Fruit fly (Drosophila melanogaster): Measurements from ENCODE around the gene CG10903.
A peak's percentile ranks its signal among the peaks of the same experiment; 100 is the strongest.
"Not testable (repeated sequence)": the region's sequence is repeated elsewhere in the genome, so short reads cannot be mapped to it uniquely, and the experiment has no call there.

CG10903 gene

dm6 chr3R:8013121-8014009, 16.8 kb upstream of the CG10903 start, which contains the start of the genes CG10435 and Pbp95:
Gene CG10435, minus strand, starts transcription at chr3R:8013201.
Gene Pbp95, plus strand, starts transcription at chr3R:8013791.
- TF ChIP-seq CG17801 (GFP tag; optimal IDR thresholded peaks at IDR 0.05; ENCODE audit: partially characterized antibody) = peak; percentile 66

- TF ChIP-seq CG17801 (GFP tag; optimal IDR thresholded peaks at IDR 0.05; ENCODE audit: partially characterized antibody) = no peak
Observed at dm6 chr3R:8026515-8026914, 3.7 kb upstream of the CG10903 start.

dm6 chr3R:8027203-8027688, 3.0 kb upstream of the CG10903 start:
- TF ChIP-seq CG17801 (GFP tag; optimal IDR thresholded peaks at IDR 0.05; ENCODE audit: partially characterized antibody) = peak; percentile 16

- no peak for TF ChIP-seq CG17801 (GFP tag; optimal IDR thresholded peaks at IDR 0.05; ENCODE audit: partially characterized antibody)
Observed at dm6 chr3R:8029496-8030013, 656 bp upstream of the CG10903 start, which contains the start of gene ImpE3. Gene ImpE3, minus strand, starts transcription at chr3R:8029546.

dm6 chr3R:8032923-8033478, 2.8 kb downstream of the CG10903 start, which contains the start of the genes CG11035 and unc-45:
Gene CG11035, minus strand, starts transcription at chr3R:8033009.
Gene unc-45, plus strand, starts transcription at chr3R:8033301.
- peak; percentile 32 for TF ChIP-seq CG17801 (GFP tag; optimal IDR thresholded peaks at IDR 0.05; ENCODE audit: partially characterized antibody)

dm6 chr3R:8037896-8038295, 7.7 kb downstream of the CG10903 start:
- TF ChIP-seq CG17801 (GFP tag; optimal IDR thresholded peaks at IDR 0.05; ENCODE audit: partially characterized antibody) = no peak

dm6 chr3R:8038927-8039326, 8.7 kb downstream of the CG10903 start:
- no peak for TF ChIP-seq CG17801 (GFP tag; optimal IDR thresholded peaks at IDR 0.05; ENCODE audit: partially characterized antibody)

- TF ChIP-seq CG17801 (GFP tag; optimal IDR thresholded peaks at IDR 0.05; ENCODE audit: partially characterized antibody) = no peak
Observed at dm6 chr3R:8040843-8041242, 10.6 kb downstream of the CG10903 start, which contains the start of gene CG43060. Gene CG43060, plus strand, starts transcription at chr3R:8041224.

- not testable (repeated sequence) for TF ChIP-seq CG17801 (GFP tag; optimal IDR thresholded peaks at IDR 0.05; ENCODE audit: partially characterized antibody)
Observed at dm6 chr3R:8048867-8049266, 18.7 kb downstream of the CG10903 start, which contains the start of gene CG43618. Gene CG43618, plus strand, starts transcription at chr3R:8049167.

- not testable (repeated sequence) for TF ChIP-seq CG17801 (GFP tag; optimal IDR thresholded peaks at IDR 0.05; ENCODE audit: partially characterized antibody)
Observed at dm6 chr3R:8049373-8049772, 19.2 kb downstream of the CG10903 start, which contains the start of gene CG43061. Gene CG43061, plus strand, starts transcription at chr3R:8049673.

- no peak for TF ChIP-seq CG17801 (GFP tag; optimal IDR thresholded peaks at IDR 0.05; ENCODE audit: partially characterized antibody)
Observed at dm6 chr3R:8058984-8059383, 28.8 kb downstream of the CG10903 start, which contains the start of gene mAChR-B. Gene mAChR-B, plus strand, starts transcription at chr3R:8059284.

dm6 chr3R:8072635-8073034, 42.4 kb downstream of the CG10903 start:
- no peak for TF ChIP-seq CG17801 (GFP tag; optimal IDR thresholded peaks at IDR 0.05; ENCODE audit: partially characterized antibody)

Data from ovary, adult (tissue).